Fruit fly (Drosophila melanogaster) whole organism, embryonic: ENCODE data around the gene Gss1.

Experiments
- Antp ChIP-seq: fragments of 200-800 bp; sonication (Bioruptor generic); optimal IDR thresholded peaks from 3 replicates; lab custom pipeline; 2016; ENCODE audit warnings: missing biosample characterization, missing genetic modification characterization
- BEAF-32 ChIP-seq: fragments of 200-800 bp; sonication (Bioruptor generic); optimal IDR thresholded peaks from 3 replicates; lab custom pipeline; 2017; ENCODE audit warnings: missing biosample characterization, missing genetic modification characterization, mild to moderate bottlenecking, moderate library complexity, missing genetic modification reagents
- Bgb ChIP-seq: fragments of 200-800 bp; sonication (Bioruptor generic); IDR thresholded peaks from 2 replicates; pipeline ENCODE4 v1.3.6; 2022; ENCODE audit warnings: missing biosample characterization, missing genetic modification characterization; ENCODE audit not compliant: partially characterized antibody
- BtbVII ChIP-seq: fragments of 200-800 bp; sonication (Bioruptor generic); optimal IDR thresholded peaks from 3 replicates; lab custom pipeline; 2017; ENCODE audit warnings: missing biosample characterization, mild to moderate bottlenecking, missing genetic modification characterization
- CG10267 ChIP-seq: fragments of 200-800 bp; sonication (Bioruptor generic); optimal IDR thresholded peaks from 2 replicates; lab custom pipeline; 2018; ENCODE audit warnings: missing biosample characterization, mild to moderate bottlenecking, missing genetic modification characterization, moderate library complexity
- CG10366 ChIP-seq: fragments of 200-800 bp; sonication (Bioruptor generic); IDR thresholded peaks from 2 replicates; pipeline ENCODE4 v1.3.6; 2022; ENCODE audit warnings: missing biosample characterization, missing genetic modification characterization
- CG10543 ChIP-seq: fragments of 200-800 bp; sonication (Bioruptor generic); optimal IDR thresholded peaks from 3 replicates; lab custom pipeline; 2017; ENCODE audit warnings: missing biosample characterization, mild to moderate bottlenecking, missing genetic modification characterization, moderate library complexity
- CG10654 ChIP-seq: fragments of 200-800 bp; sonication (Bioruptor generic); optimal IDR thresholded peaks from 2 replicates; lab custom pipeline; 2016; ENCODE audit warnings: missing biosample characterization, missing genetic modification characterization
- CG12071 ChIP-seq: fragments of 200-800 bp; sonication (Bioruptor generic); optimal IDR thresholded peaks from 3 replicates; lab custom pipeline; 2018; ENCODE audit warnings: missing biosample characterization, mild to moderate bottlenecking, missing genetic modification characterization
- CG12236 ChIP-seq: fragments of 200-800 bp; sonication (Bioruptor generic); optimal IDR thresholded peaks from 2 replicates; lab custom pipeline; 2016; ENCODE audit warnings: missing biosample characterization, missing genetic modification characterization
- CG12299 ChIP-seq: fragments of 200-800 bp; sonication (Bioruptor generic); optimal IDR thresholded peaks from 2 replicates; lab custom pipeline; 2018; ENCODE audit warnings: missing biosample characterization, mild to moderate bottlenecking, missing genetic modification characterization
- CG12659 ChIP-seq: fragments of 200-800 bp; sonication (Bioruptor generic); optimal IDR thresholded peaks from 3 replicates; lab custom pipeline; 2017; ENCODE audit warnings: mild to moderate bottlenecking, missing biosample characterization, missing genetic modification reagents, missing genetic modification characterization
- CG12769 ChIP-seq: fragments of 200-800 bp; sonication (Bioruptor generic); optimal IDR thresholded peaks from 2 replicates; lab custom pipeline; 2019; ENCODE audit warnings: missing biosample characterization, mild to moderate bottlenecking, missing genetic modification characterization, moderate library complexity
- CG15269 ChIP-seq: fragments of 200-800 bp; sonication (Bioruptor generic); optimal IDR thresholded peaks from 2 replicates; lab custom pipeline; 2018; ENCODE audit warnings: missing biosample characterization, mild to moderate bottlenecking, missing genetic modification characterization, moderate library complexity
- CG2889 ChIP-seq: fragments of 200-800 bp; sonication (Bioruptor generic); IDR thresholded peaks from 3 replicates; pipeline ENCODE4 v1.3.6; 2022; ENCODE audit warnings: missing biosample characterization, missing genetic modification characterization
- CG32532 ChIP-seq: fragments of 200-800 bp; sonication (Bioruptor generic); IDR thresholded peaks from 2 replicates; pipeline ENCODE4 v1.3.6; 2022; ENCODE audit warnings: missing biosample characterization, missing genetic modification characterization
- CG32767 ChIP-seq: fragments of 200-800 bp; sonication (Bioruptor generic); IDR thresholded peaks from 2 replicates; pipeline ENCODE4 v1.3.6; 2022; ENCODE audit warnings: missing biosample characterization, missing genetic modification characterization
- CG3281 ChIP-seq: fragments of 200-800 bp; sonication (Bioruptor generic); optimal IDR thresholded peaks from 3 replicates; lab custom pipeline; 2017; ENCODE audit warnings: missing biosample characterization, mild to moderate bottlenecking, missing genetic modification characterization
- CHES-1-like ChIP-seq: fragments of 200-800 bp; sonication (Bioruptor generic); optimal IDR thresholded peaks from 2 replicates; lab custom pipeline; 2016; ENCODE audit warnings: missing biosample characterization, missing genetic modification characterization
- Dfd ChIP-seq, 2 experiments: fragments of >200 bp; optimal IDR thresholded peaks; 2 replicates each; lab custom pipeline; 2017; ENCODE audit warnings: missing biosample characterization in 2 of 2, missing genetic modification characterization in 2 of 2
- Dip2 ChIP-seq: fragments of 200-800 bp; sonication (Bioruptor generic); IDR thresholded peaks from 2 replicates; pipeline ENCODE4 v1.3.6; 2022; ENCODE audit warnings: missing biosample characterization, missing genetic modification characterization
- Fer2 ChIP-seq: fragments of 200-800 bp; sonication (Bioruptor generic); optimal IDR thresholded peaks from 2 replicates; lab custom pipeline; 2018; ENCODE audit warnings: missing biosample characterization, mild to moderate bottlenecking, missing genetic modification characterization, moderate library complexity
- HLHmδ ChIP-seq: fragments of 200-800 bp; sonication (Bioruptor generic); optimal IDR thresholded peaks from 2 replicates; lab custom pipeline; 2018; ENCODE audit warnings: missing biosample characterization, mild to moderate bottlenecking, missing genetic modification characterization, moderate library complexity
- Xrp1 ChIP-seq: fragments of 200-800 bp; sonication (Bioruptor generic); IDR thresholded peaks from 2 replicates; pipeline ENCODE4 v1.3.6; 2022; ENCODE audit warnings: missing biosample characterization, missing genetic modification characterization
- ab ChIP-seq: fragments of 200-800 bp; sonication (Bioruptor generic); optimal IDR thresholded peaks from 2 replicates; lab custom pipeline; 2016; ENCODE audit warnings: missing biosample characterization, missing genetic modification characterization
- aop ChIP-seq: fragments of 200-800 bp; sonication (Bioruptor generic); IDR thresholded peaks from 2 replicates; pipeline ENCODE4 v1.3.6; 2022; ENCODE audit warnings: missing biosample characterization, missing genetic modification characterization
- bowl ChIP-seq: fragments of 200-800 bp; sonication (Bioruptor generic); IDR thresholded peaks from 2 replicates; pipeline ENCODE4 v1.3.6; 2022; ENCODE audit warnings: missing biosample characterization, missing genetic modification characterization
- br ChIP-seq: fragments of >200 bp; optimal IDR thresholded peaks from 2 replicates; lab custom pipeline; 2017
- caup ChIP-seq: fragments of 200-800 bp; sonication (Bioruptor generic); optimal IDR thresholded peaks from 3 replicates; lab custom pipeline; 2017; ENCODE audit warnings: missing biosample characterization, mild to moderate bottlenecking, missing genetic modification characterization, moderate library complexity; ENCODE audit not compliant: severe bottlenecking
- ci ChIP-seq: fragments of 200-800 bp; sonication (Bioruptor generic); IDR thresholded peaks from 3 replicates; pipeline ENCODE4 v1.3.6; 2022; ENCODE audit warnings: missing biosample characterization, missing genetic modification characterization
- exex ChIP-seq: fragments of 200-800 bp; sonication (Bioruptor generic); optimal IDR thresholded peaks from 4 replicates; lab custom pipeline; 2018; ENCODE audit warnings: missing biosample characterization, mild to moderate bottlenecking, missing genetic modification characterization, moderate library complexity
- gcm ChIP-seq: fragments of 200-800 bp; sonication (Bioruptor generic); optimal IDR thresholded peaks from 2 replicates; lab custom pipeline; 2019; ENCODE audit warnings: missing biosample characterization, mild to moderate bottlenecking, missing genetic modification characterization, moderate library complexity
- gcm2 ChIP-seq: fragments of 200-800 bp; sonication (Bioruptor generic); optimal IDR thresholded peaks from 2 replicates; lab custom pipeline; 2016; ENCODE audit warnings: missing biosample characterization, missing genetic modification characterization
- hbn ChIP-seq: fragments of 200-800 bp; sonication (Bioruptor generic); IDR thresholded peaks from 2 replicates; pipeline ENCODE4 v1.3.6; 2022; ENCODE audit warnings: missing biosample characterization, missing genetic modification characterization; ENCODE audit not compliant: partially characterized antibody
- hkb ChIP-seq, 2 experiments: fragments of 200-800 bp in 1 of 2; fragments of >200 bp in 1 of 2; sonication (Bioruptor generic) in 1 of 2; IDR thresholded peaks in 1 of 2; optimal IDR thresholded peaks in 1 of 2; 2 replicates each; pipeline versions ENCODE4 v1.3.6 to Lab custom; 2017 to 2022; ENCODE audit warnings: missing biosample characterization in 1 of 2, missing genetic modification characterization in 1 of 2
- kni ChIP-seq: fragments of 200-800 bp; sonication (Bioruptor generic); optimal IDR thresholded peaks from 3 replicates; lab custom pipeline; 2017; ENCODE audit warnings: mild to moderate bottlenecking, missing biosample characterization, missing genetic modification reagents, missing genetic modification characterization
- lilli ChIP-seq: fragments of 200-800 bp; sonication (Bioruptor generic); optimal IDR thresholded peaks from 3 replicates; lab custom pipeline; 2016; ENCODE audit warnings: missing biosample characterization, missing genetic modification characterization
- pb ChIP-seq: fragments of 200-800 bp; sonication (Bioruptor generic); optimal IDR thresholded peaks from 3 replicates; lab custom pipeline; 2016; ENCODE audit warnings: missing biosample characterization, missing genetic modification characterization
- prd ChIP-seq, 3 experiments: fragments of >200 bp in 2 of 3; fragments of 200-800 bp in 1 of 3; sonication (Bioruptor generic) in 1 of 3; optimal IDR thresholded peaks in 2 of 3; IDR thresholded peaks in 1 of 3; 2 replicates in 2 of 3; 3 replicates in 1 of 3; pipeline versions ENCODE4 v1.3.6 to Lab custom; 2017 to 2022; ENCODE audit warnings: missing biosample characterization in 1 of 3, missing genetic modification characterization in 1 of 3
- salm ChIP-seq: fragments of 200-800 bp; sonication (Bioruptor generic); optimal IDR thresholded peaks from 2 replicates; lab custom pipeline; 2018; ENCODE audit warnings: missing biosample characterization, mild to moderate bottlenecking, missing genetic modification characterization
- sna ChIP-seq: fragments of 200-800 bp; sonication (Bioruptor generic); IDR thresholded peaks from 2 replicates; pipeline ENCODE4 v1.3.6; 2022; ENCODE audit warnings: missing biosample characterization, missing genetic modification characterization; ENCODE audit not compliant: partially characterized antibody
- stwl ChIP-seq: fragments of 200-800 bp; sonication (Bioruptor generic); optimal IDR thresholded peaks from 3 replicates; lab custom pipeline; 2018; ENCODE audit warnings: missing biosample characterization, mild to moderate bottlenecking, missing genetic modification characterization, moderate library complexity
- sug ChIP-seq: fragments of 200-800 bp; optimal IDR thresholded peaks from 2 replicates; lab custom pipeline; 2019; ENCODE audit warnings: missing biosample characterization, mild to moderate bottlenecking, missing genetic modification characterization, moderate library complexity
- unpg ChIP-seq: fragments of 200-800 bp; sonication (Bioruptor generic); optimal IDR thresholded peaks from 3 replicates; lab custom pipeline; 2018; ENCODE audit warnings: missing biosample characterization, mild to moderate bottlenecking, missing genetic modification characterization, moderate library complexity

Gene Gss1

DNA sequence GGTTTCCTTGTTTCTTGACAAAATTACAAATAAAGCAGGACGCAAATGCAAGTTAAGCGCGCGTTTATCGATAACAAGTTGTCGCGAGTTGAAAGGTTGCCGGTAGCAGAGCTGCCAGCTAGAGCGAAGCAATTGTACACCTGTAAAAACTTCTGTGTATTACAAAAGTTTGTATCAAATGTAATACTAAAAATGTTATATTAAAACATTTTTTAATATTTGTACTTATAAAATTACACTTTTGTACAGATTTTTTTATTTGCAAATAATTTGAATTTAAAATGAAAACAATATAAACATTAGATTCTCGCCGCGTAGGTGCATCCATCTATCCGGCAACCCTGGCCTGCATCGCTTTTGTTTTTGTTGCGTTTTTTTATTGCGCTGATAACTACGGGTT is 44.7 kb upstream of the Gss1 start, which contains the start of the genes CG8142 and Ucp4A (continued):
- TF ChIP-seq sna (no peak), exex (tag; lab: Kevin White, UChicago) (peak; percentile 64), BEAF-32 (GFP tag; lab: Kevin White, UChicago) (peak; percentile 51), prd (optimal IDR thresholded peaks at IDR 0.05; lab: Kevin White, UChicago) (no peak), prd (GFP tag; IDR thresholded peaks at IDR 0.05; lab: Robert Waterston, UW) (peak; percentile 98), stwl (tag; lab: Kevin White, UChicago) (peak; percentile 80), CG12769 (no peak), CG15269 (peak; percentile 91), Fer2 (tag; lab: Kevin White, UChicago) (peak; percentile 88), Bgb (GFP tag; lab: Robert Waterston, UW) (peak; percentile 21; the same call in 1 of the 2 replicates), Dip2 (peak; percentile 51; the same call in 1 of the 2 replicates), HLHmδ (GFP tag; lab: Kevin White, UChicago) (no peak), CG32532 (GFP tag; lab: Robert Waterston, UW) (peak; percentile 95), CG32767 (GFP tag; lab: Robert Waterston, UW) (peak; percentile 95), CG12299 (peak; percentile 82), ci (GFP tag; lab: Robert Waterston, UW) (peak; percentile 93), sug (tag; lab: Kevin White, UChicago) (peak; percentile 90), lilli (GFP tag; lab: Kevin White, UChicago) (peak; percentile 87), gcm2 (GFP tag; lab: Kevin White, UChicago) (peak; percentile 47), CG10366 (GFP tag; lab: Robert Waterston, UW) (peak; percentile 96), hbn (GFP tag; lab: Robert Waterston, UW) (no peak), BtbVII (GFP tag; lab: Kevin White, UChicago) (peak; percentile 86), CG10654 (GFP tag; lab: Kevin White, UChicago) (peak; percentile 91), CG2889 (GFP tag; lab: Robert Waterston, UW) (peak; percentile 93), gcm (GFP tag; lab: Kevin White, UChicago) (peak; percentile 84), caup (GFP tag; lab: Kevin White, UChicago) (peak; percentile 89), ab (GFP tag; lab: Kevin White, UChicago) (peak; percentile 65), CG12659 (peak; percentile 89), salm (tag; lab: Kevin White, UChicago) (peak; percentile 61), bowl (peak; percentile 82), CG10543 (GFP tag; lab: Kevin White, UChicago) (peak; percentile 83), unpg (GFP tag; lab: Kevin White, UChicago) (peak; percentile 91), br (lab: Kevin White, UChicago) (no peak), CG12236 (GFP tag; lab: Kevin White, UChicago) (no peak), kni (GFP tag; lab: Kevin White, UChicago) (peak; percentile 75), CG10267 (tag; lab: Kevin White, UChicago) (peak; percentile 88), hkb (optimal IDR thresholded peaks at IDR 0.05; lab: Kevin White, UChicago) (peak; percentile 54), hkb (GFP tag; IDR thresholded peaks at IDR 0.05; lab: Robert Waterston, UW) (peak; percentile 89), Antp (GFP tag; lab: Kevin White, UChicago) (peak; percentile 51), CHES-1-like (GFP tag; lab: Kevin White, UChicago) (no peak), CG3281 (GFP tag; lab: Kevin White, UChicago) (peak; percentile 90), CG12071 (GFP tag; lab: Kevin White, UChicago) (peak; percentile 23), pb (GFP tag; lab: Kevin White, UChicago) (no peak), Xrp1 (peak; percentile 98), aop (peak; percentile 65; the same call in 1 of the 2 replicates), Dfd (GFP tag; optimal IDR thresholded peaks at IDR 0.05; lab: Kevin White, UChicago) (no peak)
